Fruit fly (Drosophila melanogaster) whole organism, pupa: Measurements from ENCODE around the gene CG34355.
A peak's percentile ranks its signal among the peaks of the same experiment; 100 is the strongest.

Source experiments
- CG10348 ChIP-seq: fragments of 200-800 bp; sonication (Bioruptor generic); IDR thresholded peaks from 2 replicates; pipeline ENCODE4 v1.3.6; 2022; ENCODE audit warnings: missing biosample characterization, missing genetic modification characterization
- CG12605 ChIP-seq: fragments of 200-800 bp; sonication (Bioruptor generic); IDR thresholded peaks from 2 replicates; pipeline ENCODE4 v1.3.6; 2022; ENCODE audit warnings: missing biosample characterization, missing genetic modification characterization
- CG13204 ChIP-seq: fragments of 200-800 bp; sonication (Bioruptor generic); optimal IDR thresholded peaks from 2 replicates; lab custom pipeline; 2018; ENCODE audit warnings: missing biosample characterization, mild to moderate bottlenecking, missing genetic modification characterization, moderate library complexity
- CG14655 ChIP-seq: fragments of 200-800 bp; sonication (Bioruptor generic); optimal IDR thresholded peaks from 3 replicates; lab custom pipeline; 2017; ENCODE audit warnings: mild to moderate bottlenecking, missing biosample characterization, missing genetic modification reagents, missing genetic modification characterization
- CG15710 ChIP-seq: fragments of 200-800 bp; sonication (Bioruptor generic); optimal IDR thresholded peaks from 2 replicates; lab custom pipeline; 2018; ENCODE audit warnings: missing biosample characterization, mild to moderate bottlenecking, missing genetic modification characterization, moderate library complexity
- CG17806 ChIP-seq: fragments of 200-800 bp; sonication (Bioruptor generic); optimal IDR thresholded peaks from 2 replicates; lab custom pipeline; 2018; ENCODE audit warnings: missing biosample characterization, mild to moderate bottlenecking, missing genetic modification characterization, moderate library complexity
- CG32121 ChIP-seq: fragments of 200-800 bp; sonication (Bioruptor generic); IDR thresholded peaks from 2 replicates; pipeline ENCODE4 v1.3.6; 2022; ENCODE audit warnings: missing biosample characterization, missing genetic modification characterization
- CG34367 ChIP-seq: fragments of 200-800 bp; sonication (Bioruptor generic); optimal IDR thresholded peaks from 2 replicates; lab custom pipeline; 2018; ENCODE audit warnings: missing biosample characterization, mild to moderate bottlenecking, missing genetic modification characterization
- CG4496 ChIP-seq: fragments of 200-800 bp; sonication (Bioruptor generic); IDR thresholded peaks from 3 replicates; pipeline ENCODE4 v1.3.6; 2022; ENCODE audit warnings: missing biosample characterization, missing genetic modification characterization
- CG8159 ChIP-seq: fragments of 200-800 bp; sonication (Bioruptor generic); optimal IDR thresholded peaks from 3 replicates; lab custom pipeline; 2018; ENCODE audit warnings: missing biosample characterization, mild to moderate bottlenecking, missing genetic modification characterization, moderate library complexity
- CG8301 ChIP-seq: fragments of 200-800 bp; sonication (Bioruptor generic); optimal IDR thresholded peaks from 2 replicates; lab custom pipeline; 2018; ENCODE audit warnings: missing biosample characterization, mild to moderate bottlenecking, missing genetic modification characterization
- CG9948 ChIP-seq: fragments of 200-800 bp; sonication (Bioruptor generic); optimal IDR thresholded peaks from 2 replicates; lab custom pipeline; 2018; ENCODE audit warnings: missing biosample characterization, mild to moderate bottlenecking, missing genetic modification characterization, moderate library complexity
- D1 ChIP-seq: fragments of 200-800 bp; sonication (Bioruptor generic); optimal IDR thresholded peaks from 2 replicates; lab custom pipeline; 2018; ENCODE audit warnings: missing biosample characterization, mild to moderate bottlenecking, missing genetic modification characterization, moderate library complexity
- EcR ChIP-seq: fragments of 200-800 bp; sonication (Bioruptor generic); optimal IDR thresholded peaks from 3 replicates; lab custom pipeline; 2019; ENCODE audit warnings: missing biosample characterization, missing genetic modification characterization, mild to moderate bottlenecking, moderate library complexity, missing genetic modification reagents
- Ets98B ChIP-seq: fragments of 200-800 bp; sonication (Bioruptor generic); IDR thresholded peaks from 2 replicates; pipeline ENCODE4 v1.3.6; 2022; ENCODE audit warnings: missing biosample characterization, missing genetic modification characterization
- Pif1A ChIP-seq: fragments of 200-800 bp; sonication (Bioruptor generic); optimal IDR thresholded peaks from 3 replicates; lab custom pipeline; 2016; ENCODE audit warnings: missing biosample characterization, missing genetic modification characterization
- Pif1B ChIP-seq: fragments of 200-800 bp; sonication (Bioruptor generic); optimal IDR thresholded peaks from 3 replicates; lab custom pipeline; 2016; ENCODE audit warnings: missing biosample characterization, missing genetic modification characterization
- Snoo ChIP-seq: fragments of 200-800 bp; sonication (Bioruptor generic); optimal IDR thresholded peaks from 3 replicates; lab custom pipeline; 2017; ENCODE audit warnings: missing biosample characterization, mild to moderate bottlenecking, missing genetic modification characterization, inconsistent platforms
- fd96Ca ChIP-seq: fragments of 200-800 bp; sonication (Bioruptor generic); IDR thresholded peaks from 3 replicates; pipeline ENCODE4 v1.3.6; 2022; ENCODE audit warnings: missing biosample characterization, missing genetic modification characterization
- gl ChIP-seq: fragments of 200-800 bp; sonication (Bioruptor generic); optimal IDR thresholded peaks from 2 replicates; lab custom pipeline; 2018; ENCODE audit warnings: missing biosample characterization, mild to moderate bottlenecking, missing genetic modification characterization
- rn ChIP-seq: fragments of 200-800 bp; sonication (Bioruptor generic); IDR thresholded peaks from 2 replicates; pipeline ENCODE4 v1.3.6; 2022; ENCODE audit warnings: missing biosample characterization, missing genetic modification characterization

The CG34355 gene

dm6 chr3R:23767417-23767853, 36.2 kb upstream of the CG34355 start, which contains the start of the genes CG10214 and CG10375:
Gene CG10214 (minus strand): TSS chr3R:23767488.
Gene CG10375 (plus strand): TSS chr3R:23767712.
- TF ChIP-seq D1 (tag; lab: Kevin White, UChicago) (no peak), EcR (GFP tag; lab: Kevin White, UChicago) (no peak), rn (GFP tag; lab: Robert Waterston, UW) (no peak), CG4496 (peak; percentile 75), gl (tag; lab: Kevin White, UChicago) (peak; percentile 26), CG15710 (peak; percentile 55), fd96Ca (GFP tag; lab: Robert Waterston, UW) (peak; percentile 67; the same call in 1 of the 3 replicates), CG34367 (peak; percentile 14), CG9948 (tag; lab: Kevin White, UChicago) (peak; percentile 29), Pif1A (no peak), Snoo (tag; lab: Kevin White, UChicago) (peak; percentile 48), CG14655 (no peak), CG17806 (peak; percentile 51), Pif1B (GFP tag; lab: Kevin White, UChicago) (no peak), Ets98B (GFP tag; lab: Robert Waterston, UW) (peak; percentile 64), CG32121 (GFP tag; lab: Robert Waterston, UW) (peak; percentile 65), CG13204 (GFP tag; lab: Kevin White, UChicago) (no peak), CG10348 (GFP tag; lab: Robert Waterston, UW) (no peak), CG12605 (GFP tag; lab: Robert Waterston, UW) (peak; percentile 34; the same call in 1 of the 2 replicates), CG8301 (tag; lab: Kevin White, UChicago) (peak; percentile 62), CG8159 (peak; percentile 61)

dm6 chr3R:23772808-23773207, 30.9 kb upstream of the CG34355 start, which contains the start of gene tst:
Gene tst (minus strand): TSS chr3R:23772859.
- TF ChIP-seq Pif1B (GFP tag; lab: Kevin White, UChicago) (no peak), Snoo (tag; lab: Kevin White, UChicago) (peak; percentile 87), CG9948 (tag; lab: Kevin White, UChicago) (peak; percentile 87), fd96Ca (GFP tag; lab: Robert Waterston, UW) (peak; percentile 94), D1 (tag; lab: Kevin White, UChicago) (no peak), CG12605 (GFP tag; lab: Robert Waterston, UW) (peak; percentile 84), CG15710 (peak; percentile 89), CG32121 (GFP tag; lab: Robert Waterston, UW) (peak; percentile 95), gl (tag; lab: Kevin White, UChicago) (peak; percentile 49), Ets98B (GFP tag; lab: Robert Waterston, UW) (peak; percentile 95), Pif1A (no peak), rn (GFP tag; lab: Robert Waterston, UW) (peak; percentile 95), CG8159 (peak; percentile 87), CG34367 (peak; percentile 80), CG14655 (peak; percentile 91), CG4496 (peak; percentile 94), CG8301 (tag; lab: Kevin White, UChicago) (peak; percentile 82), CG10348 (GFP tag; lab: Robert Waterston, UW) (peak; percentile 76), CG17806 (peak; percentile 89), CG13204 (GFP tag; lab: Kevin White, UChicago) (no peak), EcR (GFP tag; lab: Kevin White, UChicago) (no peak)

- no peak for TF ChIP-seq CG4496
- TF ChIP-seq Pif1A: no peak
- no peak for TF ChIP-seq CG13204 (GFP tag; lab: Kevin White, UChicago)
- TF ChIP-seq CG14655: no peak
- no peak for TF ChIP-seq CG8301 (tag; lab: Kevin White, UChicago)
- TF ChIP-seq CG9948 (tag; lab: Kevin White, UChicago): no peak
- no peak for TF ChIP-seq EcR (GFP tag; lab: Kevin White, UChicago)
- no peak for TF ChIP-seq fd96Ca (GFP tag; lab: Robert Waterston, UW)
- no peak for TF ChIP-seq CG32121 (GFP tag; lab: Robert Waterston, UW)
- no peak for TF ChIP-seq rn (GFP tag; lab: Robert Waterston, UW)
- no peak for TF ChIP-seq Pif1B (GFP tag; lab: Kevin White, UChicago)
- no peak for TF ChIP-seq CG15710
- no peak for TF ChIP-seq CG17806
- no peak for TF ChIP-seq CG34367
- TF ChIP-seq CG8159: no peak
- TF ChIP-seq CG12605 (GFP tag; lab: Robert Waterston, UW): no peak
- TF ChIP-seq gl (tag; lab: Kevin White, UChicago): no peak
- TF ChIP-seq CG10348 (GFP tag; lab: Robert Waterston, UW): no peak
- TF ChIP-seq D1 (tag; lab: Kevin White, UChicago): no peak
- TF ChIP-seq Ets98B (GFP tag; lab: Robert Waterston, UW): no peak; the same call in 1 of the 2 replicates
Measured at dm6 chr3R:23773610-23774364, 29.9 kb upstream of the CG34355 start, which contains the start of gene CG10208. Gene CG10208 (minus strand): TSS chr3R:23774127.

- TF ChIP-seq CG34367 (no peak), CG32121 (GFP tag; lab: Robert Waterston, UW) (no peak), CG17806 (no peak), D1 (tag; lab: Kevin White, UChicago) (no peak), Pif1A (no peak), CG10348 (GFP tag; lab: Robert Waterston, UW) (no peak), CG13204 (GFP tag; lab: Kevin White, UChicago) (no peak), CG4496 (no peak), CG9948 (tag; lab: Kevin White, UChicago) (no peak), CG14655 (no peak)
Measured at dm6 chr3R:23780757-23781156, 22.9 kb upstream of the CG34355 start.

- TF ChIP-seq CG34367 (peak; percentile 65), CG8301 (tag; lab: Kevin White, UChicago) (peak; percentile 70), CG17806 (peak; percentile 77), CG32121 (GFP tag; lab: Robert Waterston, UW) (peak; percentile 62; the same call in 1 of the 2 replicates), fd96Ca (GFP tag; lab: Robert Waterston, UW) (peak; percentile 79), Ets98B (GFP tag; lab: Robert Waterston, UW) (peak; percentile 80), CG15710 (peak; percentile 80), Pif1A (no peak), Snoo (tag; lab: Kevin White, UChicago) (peak; percentile 71), EcR (GFP tag; lab: Kevin White, UChicago) (peak; percentile 18), Pif1B (GFP tag; lab: Kevin White, UChicago) (peak; percentile 43), CG12605 (GFP tag; lab: Robert Waterston, UW) (no peak), CG8159 (peak; percentile 84), CG4496 (peak; percentile 90), gl (tag; lab: Kevin White, UChicago) (peak; percentile 21), D1 (tag; lab: Kevin White, UChicago) (no peak), rn (GFP tag; lab: Robert Waterston, UW) (peak; percentile 85), CG10348 (GFP tag; lab: Robert Waterston, UW) (peak; percentile 67; the same call in 1 of the 2 replicates), CG13204 (GFP tag; lab: Kevin White, UChicago) (peak; percentile 39), CG14655 (peak; percentile 72), CG9948 (tag; lab: Kevin White, UChicago) (peak; percentile 77)
- TF ChIP-seq, all 21 proteins: peak for 18
Measured at dm6 chr3R:23781466-23781935, 22.2 kb upstream of the CG34355 start, which contains the start of the genes Nup98-96 and mbc. Gene Nup98-96 (minus strand): TSS chr3R:23781621. Gene mbc (plus strand): TSS chr3R:23781765.
